Worm (Caenorhabditis elegans) whole organism, mixed stage, embryonic: Measurements from ENCODE around the gene F37A4.4.

ENCODE experiments used
- M03D4.4 ChIP-seq: sonication (generic microtip); optimal IDR thresholded peaks from 2 replicates; lab custom pipeline; 2017; ENCODE audit warnings: mild to moderate bottlenecking, missing genetic modification characterization, missing compliant biosample characterization
- blmp-1 ChIP-seq: fragments of 150-350 bp; optimal IDR thresholded peaks from 2 replicates; lab custom pipeline; 2014; ENCODE audit warnings: missing biosample characterization, missing genetic modification characterization
- cnd-1 ChIP-seq: fragments of 200-800 bp; sonication (Bioruptor generic); optimal IDR thresholded peaks from 2 replicates; lab custom pipeline; 2018; ENCODE audit warnings: mild to moderate bottlenecking, missing genetic modification characterization, missing compliant biosample characterization
- drap-1 ChIP-seq: fragments of 200-800 bp; sonication (Bioruptor generic); optimal IDR thresholded peaks from 3 replicates; lab custom pipeline; 2018; ENCODE audit warnings: mild to moderate bottlenecking, missing genetic modification characterization, missing compliant biosample characterization
- flh-1 ChIP-seq: fragments of 200-800 bp; sonication (Bioruptor generic); optimal IDR thresholded peaks from 2 replicates; lab custom pipeline; 2018; ENCODE audit warnings: mild to moderate bottlenecking, missing genetic modification characterization, moderate library complexity, missing compliant biosample characterization
- nhr-12 ChIP-seq: fragments of 150-350 bp; optimal IDR thresholded peaks from 2 replicates; lab custom pipeline; 2014; ENCODE audit warnings: missing biosample characterization, missing genetic modification characterization
- nhr-28 ChIP-seq: fragments of 150-350 bp; optimal IDR thresholded peaks from 2 replicates; lab custom pipeline; 2014; ENCODE audit warnings: missing biosample characterization, missing genetic modification characterization
- pha-4 ChIP-seq: fragments of 150-350 bp; optimal IDR thresholded peaks from 2 replicates; lab custom pipeline; 2018; ENCODE audit warnings: missing biosample characterization, missing genetic modification reagents, missing genetic modification characterization

DNA sequence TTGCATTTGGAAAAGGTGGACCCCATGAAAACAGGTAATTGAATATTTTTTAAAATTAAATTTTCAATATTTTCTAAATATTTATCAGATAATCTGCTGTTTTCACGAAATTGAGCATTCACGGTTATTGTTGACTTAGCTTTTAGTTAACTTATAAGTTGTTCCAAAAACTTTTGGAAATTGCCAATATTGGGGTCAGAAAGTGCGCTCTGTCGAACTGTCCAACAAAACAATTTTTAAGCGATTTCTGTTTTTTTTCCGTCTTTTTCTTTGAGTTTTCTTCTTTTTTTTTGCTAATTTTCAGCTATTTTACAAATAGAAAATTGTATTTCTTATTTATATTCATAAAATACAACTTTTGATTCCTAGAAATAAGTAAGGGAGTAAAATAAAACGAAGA lies 17.9 kb downstream of the F37A4.4 start:
- TF ChIP-seq blmp-1 (tag; lab: Kevin White, UChicago), result no peak
- no peak for TF ChIP-seq pha-4
- TF ChIP-seq nhr-12 (tag; lab: Kevin White, UChicago), result no peak
- no peak for TF ChIP-seq drap-1 (GFP tag; lab: Kevin White, UChicago)
- TF ChIP-seq flh-1, result no peak
- TF ChIP-seq cnd-1 (tag; lab: Kevin White, UChicago), result no peak
- no peak for TF ChIP-seq M03D4.4
- TF ChIP-seq nhr-28 (tag; lab: Kevin White, UChicago), result no peak
